Worm (Caenorhabditis elegans) whole organism, young adult: Measurements from ENCODE around the gene T14G12.12.

ENCODE experiments used
- B0336.3 ChIP-seq: fragments of 200-800 bp; sonication (Bioruptor generic); IDR thresholded peaks from 2 replicates; pipeline ENCODE4 v1.3.6; 2022; ENCODE audit warnings: missing genetic modification characterization, missing compliant biosample characterization
- F22D6.2 ChIP-seq: sonication (generic microtip); optimal IDR thresholded peaks from 2 replicates; lab custom pipeline; 2016; ENCODE audit warnings: mild to moderate bottlenecking, missing genetic modification characterization, missing compliant biosample characterization
- F52B5.7 ChIP-seq: sonication (generic microtip); optimal IDR thresholded peaks from 2 replicates; lab custom pipeline; 2016; ENCODE audit warnings: mild to moderate bottlenecking, missing genetic modification characterization, missing compliant biosample characterization
- F55B11.4 ChIP-seq: sonication (generic microtip); optimal IDR thresholded peaks from 2 replicates; lab custom pipeline; 2016; ENCODE audit warnings: missing compliant biosample characterization, missing genetic modification characterization, borderline replicate concordance; ENCODE audit not compliant: insufficient read depth
- Y53G8AR.9 ChIP-seq: fragments of 200-800 bp; sonication (Bioruptor generic); conservative IDR thresholded peaks from 2 replicates; pipeline ENCODE4 v1.3.6; 2022; ENCODE audit warnings: missing genetic modification reagents, missing genetic modification characterization, missing compliant biosample characterization
- ama-1 ChIP-seq, 3 experiments: fragments of 150-350 bp in 1 of 3; sonication (generic microtip) in 2 of 3; optimal IDR thresholded peaks; 2 replicates each; lab custom pipeline; 2014 to 2018; ENCODE audit warnings: missing biosample characterization in 2 of 3, missing genetic modification characterization in 2 of 3, missing genetic modification reagents in 2 of 3
- atf-7 ChIP-seq: sonication (generic microtip); optimal IDR thresholded peaks from 2 replicates; lab custom pipeline; 2017; ENCODE audit warnings: mild to moderate bottlenecking, missing genetic modification characterization, missing compliant biosample characterization
- athp-1 ChIP-seq: sonication (generic microtip); optimal IDR thresholded peaks from 2 replicates; lab custom pipeline; 2017; ENCODE audit warnings: mild to moderate bottlenecking, missing genetic modification characterization, missing compliant biosample characterization
- attf-5 ChIP-seq: fragments of 200-800 bp; sonication (Bioruptor generic); optimal IDR thresholded peaks from 2 replicates; lab custom pipeline; 2018; ENCODE audit warnings: mild to moderate bottlenecking, missing genetic modification characterization, missing compliant biosample characterization
- bed-1 ChIP-seq: fragments of 200-800 bp; sonication (Bioruptor generic); IDR thresholded peaks from 2 replicates; pipeline ENCODE4 v1.3.6; 2022; ENCODE audit warnings: missing genetic modification reagents, missing genetic modification characterization, missing compliant biosample characterization
- ccch-3 ChIP-seq: fragments of 200-800 bp; sonication (Bioruptor generic); optimal IDR thresholded peaks from 2 replicates; lab custom pipeline; 2018; ENCODE audit warnings: mild to moderate bottlenecking, missing genetic modification characterization, missing compliant biosample characterization
- ceh-100 ChIP-seq: fragments of 200-800 bp; sonication (Bioruptor generic); IDR thresholded peaks from 2 replicates; pipeline ENCODE4 v1.3.6; 2022; ENCODE audit warnings: missing genetic modification reagents, missing genetic modification characterization, missing compliant biosample characterization
- die-1 ChIP-seq: sonication (generic microtip); optimal IDR thresholded peaks from 2 replicates; lab custom pipeline; 2016; ENCODE audit warnings: missing genotype, mild to moderate bottlenecking, missing genetic modification characterization, missing compliant biosample characterization
- dox-1 ChIP-seq: fragments of 200-800 bp; sonication (Bioruptor generic); IDR thresholded peaks from 2 replicates; pipeline ENCODE4 v1.3.6; 2022; ENCODE audit warnings: missing genetic modification reagents, missing genetic modification characterization, missing compliant biosample characterization
- efl-1 ChIP-seq: fragments of 150-350 bp; optimal IDR thresholded peaks from 2 replicates; lab custom pipeline; 2014; ENCODE audit warnings: missing biosample characterization, missing genetic modification reagents, missing genetic modification characterization
- egl-44 ChIP-seq: fragments of 200-800 bp; sonication (Bioruptor generic); IDR thresholded peaks from 2 replicates; pipeline ENCODE4 v1.3.6; 2022; ENCODE audit warnings: missing genetic modification reagents, missing genetic modification characterization, missing compliant biosample characterization
- ekl-4 ChIP-seq: fragments of 200-800 bp; sonication (Bioruptor generic); IDR thresholded peaks from 2 replicates; pipeline ENCODE4 v1.3.6; 2022; ENCODE audit warnings: missing genetic modification reagents, missing genetic modification characterization, missing compliant biosample characterization
- let-526 ChIP-seq: fragments of 200-800 bp; sonication (Bioruptor generic); IDR thresholded peaks from 2 replicates; pipeline ENCODE4 v1.3.6; 2022; ENCODE audit warnings: missing genetic modification reagents, missing genetic modification characterization, missing compliant biosample characterization
- let-607 ChIP-seq, 2 experiments: fragments of 200-800 bp in 1 of 2; sonication (Bioruptor generic) in 1 of 2; sonication (generic microtip) in 1 of 2; optimal IDR thresholded peaks; 2 replicates each; lab custom pipeline; 2016 to 2018; ENCODE audit warnings: mild to moderate bottlenecking in 2 of 2, missing compliant biosample characterization in 2 of 2, missing genetic modification characterization in 2 of 2, moderate library complexity in 2 of 2, missing genotype in 1 of 2
- lin-26 ChIP-seq: fragments of 200-800 bp; sonication (Bioruptor generic); IDR thresholded peaks from 2 replicates; pipeline ENCODE4 v1.3.6; 2022; ENCODE audit warnings: missing genetic modification reagents, missing genetic modification characterization, missing compliant biosample characterization
- lsl-1 ChIP-seq: fragments of 200-800 bp; sonication (Bioruptor generic); optimal IDR thresholded peaks from 2 replicates; lab custom pipeline; 2018; ENCODE audit warnings: mild to moderate bottlenecking, missing genetic modification characterization, moderate library complexity, missing compliant biosample characterization
- lsy-27 ChIP-seq: sonication (generic microtip); optimal IDR thresholded peaks from 2 replicates; lab custom pipeline; 2017; ENCODE audit warnings: missing genetic modification characterization, mild to moderate bottlenecking, missing compliant biosample characterization, antibody characterized with exemption, missing genotype, borderline replicate concordance; ENCODE audit not compliant: insufficient read depth
- madf-6 ChIP-seq: fragments of 200-800 bp; sonication (Bioruptor generic); IDR thresholded peaks from 2 replicates; pipeline ENCODE4 v1.3.6; 2022; ENCODE audit warnings: missing genetic modification reagents, missing genetic modification characterization, missing compliant biosample characterization
- mel-28 ChIP-seq: sonication (generic microtip); optimal IDR thresholded peaks from 2 replicates; lab custom pipeline; 2016; ENCODE audit warnings: borderline replicate concordance, mild to moderate bottlenecking, missing genetic modification characterization, missing compliant biosample characterization
- nfya-1 ChIP-seq: sonication (generic microtip); optimal IDR thresholded peaks from 2 replicates; lab custom pipeline; 2017; ENCODE audit warnings: antibody characterized with exemption, missing compliant biosample characterization, missing genetic modification characterization, borderline replicate concordance; ENCODE audit not compliant: insufficient read depth
- nfya-2 ChIP-seq: fragments of 200-800 bp; sonication (Bioruptor generic); IDR thresholded peaks from 2 replicates; pipeline ENCODE4 v1.3.6; 2022; ENCODE audit warnings: missing genetic modification reagents, missing genetic modification characterization, missing compliant biosample characterization
- nhr-179 ChIP-seq: sonication (generic microtip); optimal IDR thresholded peaks from 2 replicates; lab custom pipeline; 2016; ENCODE audit warnings: mild to moderate bottlenecking, missing genetic modification characterization, missing compliant biosample characterization
- nhr-27 ChIP-seq: fragments of 200-800 bp; sonication (Bioruptor generic); optimal IDR thresholded peaks from 2 replicates; lab custom pipeline; 2018; ENCODE audit warnings: mild to moderate bottlenecking, missing genetic modification characterization, moderate library complexity, missing compliant biosample characterization
- rec-8 ChIP-seq, 2 experiments: sonication (generic microtip); optimal IDR thresholded peaks; 2 replicates each; lab custom pipeline; 2016; ENCODE audit warnings: mild to moderate bottlenecking in 2 of 2, missing genetic modification characterization in 2 of 2, missing genetic modification reagents in 2 of 2, missing genotype in 2 of 2, missing biosample characterization in 1 of 2, missing compliant biosample characterization in 1 of 2, moderate library complexity in 1 of 2
- rpc-1 ChIP-seq, 2 experiments: fragments of 150-350 bp in 1 of 2; sonication (generic microtip) in 1 of 2; optimal IDR thresholded peaks; 2 replicates each; lab custom pipeline; 2014 to 2018; ENCODE audit warnings: missing biosample characterization in 1 of 2, missing genetic modification characterization in 1 of 2, missing genetic modification reagents in 1 of 2, missing genotype in 1 of 2
- sdz-38 ChIP-seq: sonication (generic microtip); optimal IDR thresholded peaks from 2 replicates; lab custom pipeline; 2016; ENCODE audit warnings: missing genotype, missing genetic modification characterization, missing compliant biosample characterization
- snpc-1.3 ChIP-seq: sonication (generic microtip); optimal IDR thresholded peaks from 2 replicates; lab custom pipeline; 2017; ENCODE audit warnings: missing genetic modification characterization, mild to moderate bottlenecking, missing compliant biosample characterization, antibody characterized with exemption, moderate library complexity, missing genotype, missing genetic modification reagents; ENCODE audit not compliant: insufficient read depth
- tbx-9 ChIP-seq: sonication (generic microtip); optimal IDR thresholded peaks from 2 replicates; lab custom pipeline; 2016; ENCODE audit warnings: borderline replicate concordance, missing genetic modification characterization, inconsistent platforms, missing compliant biosample characterization
- xnd-1 ChIP-seq: sonication (generic microtip); optimal IDR thresholded peaks from 2 replicates; lab custom pipeline; 2016; ENCODE audit warnings: missing genotype, missing genetic modification reagents, missing genetic modification characterization, missing compliant biosample characterization
- zim-3 ChIP-seq: sonication (generic microtip); optimal IDR thresholded peaks from 2 replicates; lab custom pipeline; 2017; ENCODE audit warnings: mild to moderate bottlenecking, missing genetic modification characterization, moderate library complexity, missing compliant biosample characterization
- ztf-22 ChIP-seq: fragments of 200-800 bp; sonication (Bioruptor generic); optimal IDR thresholded peaks from 2 replicates; lab custom pipeline; 2018; ENCODE audit warnings: mild to moderate bottlenecking, missing genetic modification characterization, moderate library complexity, missing compliant biosample characterization
- ztf-3 ChIP-seq: fragments of 200-800 bp; sonication (Bioruptor generic); optimal IDR thresholded peaks from 2 replicates; lab custom pipeline; 2018; ENCODE audit warnings: mild to moderate bottlenecking, missing genetic modification characterization, missing compliant biosample characterization

The T14G12.12 gene

ce11 chrX:3758399-3758798 lies at the start of gene T14G12.12:
TSS of gene T14G12.12 (minus strand) at chrX:3758499.
- TF ChIP-seq F55B11.4 = no peak
- TF ChIP-seq rpc-1 (optimal IDR thresholded peaks at IDR 0.05; lab: Kevin White, UChicago) = no peak
- TF ChIP-seq rpc-1 (tag; optimal IDR thresholded peaks at IDR 0.05; lab: Kevin White, UChicago) = no peak
- no peak for TF ChIP-seq nhr-179 (tag; lab: Kevin White, UChicago)
- TF ChIP-seq ekl-4 (GFP tag; lab: Robert Waterston, UW) = no peak
- TF ChIP-seq tbx-9 (tag; lab: Kevin White, UChicago) = no peak
- no peak for TF ChIP-seq bed-1 (GFP tag; lab: Robert Waterston, UW)
- no peak for TF ChIP-seq dox-1 (GFP tag; lab: Robert Waterston, UW)
- no peak for TF ChIP-seq ama-1 (optimal IDR thresholded peaks at IDR 0.05; lab: Kevin White, UChicago)
- TF ChIP-seq ama-1 (GFP tag; optimal IDR thresholded peaks at IDR 0.05; lab: Kevin White, UChicago) = no peak
- TF ChIP-seq F52B5.7 (tag; lab: Kevin White, UChicago) = no peak
- TF ChIP-seq F22D6.2 (tag; lab: Kevin White, UChicago) = no peak
- no peak for TF ChIP-seq let-526 (GFP tag; lab: Robert Waterston, UW)
- no peak for TF ChIP-seq nhr-27
- TF ChIP-seq egl-44 = no peak
- TF ChIP-seq ztf-22 (GFP tag; lab: Kevin White, UChicago) = no peak

- TF ChIP-seq ceh-100 (GFP tag; lab: Robert Waterston, UW) (no peak), lsl-1 (GFP tag; lab: Kevin White, UChicago) (no peak), snpc-1.3 (tag; lab: Kevin White, UChicago) (no peak), sdz-38 (tag; lab: Kevin White, UChicago) (no peak), athp-1 (tag; lab: Kevin White, UChicago) (no peak), B0336.3 (GFP tag; lab: Robert Waterston, UW) (no peak), lin-26 (no peak), efl-1 (GFP tag; lab: Kevin White, UChicago) (no peak), ztf-22 (GFP tag; lab: Kevin White, UChicago) (no peak), die-1 (no peak), tbx-9 (tag; lab: Kevin White, UChicago) (no peak), mel-28 (tag; lab: Kevin White, UChicago) (no peak), lsy-27 (tag; lab: Kevin White, UChicago) (no peak), ccch-3 (no peak)
- TF ChIP-seq, all 124 proteins: peak for 0
Measured at ce11 chrX:3807166-3807565, 48.9 kb upstream of the T14G12.12 start, which contains the start of gene F35A5.1. TSS of gene F35A5.1 (plus strand) at chrX:3807466.

ce11 chrX:3804837-3805236 lies 46.5 kb upstream of the T14G12.12 start, which contains the start of gene F35A5.2:
TSS of gene F35A5.2 (plus strand) at chrX:3805137.
- no peak for TF ChIP-seq B0336.3 (GFP tag; lab: Robert Waterston, UW)
- TF ChIP-seq attf-5 (GFP tag; lab: Kevin White, UChicago) = no peak
- no peak for TF ChIP-seq sdz-38 (tag; lab: Kevin White, UChicago)
- no peak for TF ChIP-seq nfya-2 (GFP tag; lab: Robert Waterston, UW)
- no peak for TF ChIP-seq nfya-1 (tag; lab: Kevin White, UChicago)
- TF ChIP-seq rpc-1 (optimal IDR thresholded peaks at IDR 0.05; lab: Kevin White, UChicago) = no peak
- no peak for TF ChIP-seq rpc-1 (tag; optimal IDR thresholded peaks at IDR 0.05; lab: Kevin White, UChicago)
- no peak for TF ChIP-seq athp-1 (tag; lab: Kevin White, UChicago)
- TF ChIP-seq ama-1 (optimal IDR thresholded peaks at IDR 0.05; lab: Kevin White, UChicago) = no peak
- TF ChIP-seq ama-1 (GFP tag; optimal IDR thresholded peaks at IDR 0.05; lab: Kevin White, UChicago) = no peak
- no peak for TF ChIP-seq xnd-1
- no peak for TF ChIP-seq zim-3 (tag; lab: Kevin White, UChicago)
- no peak for TF ChIP-seq madf-6 (GFP tag; lab: Robert Waterston, UW)
- TF ChIP-seq ztf-3 (GFP tag; lab: Kevin White, UChicago) = no peak
- no peak for TF ChIP-seq Y53G8AR.9 (GFP tag; lab: Robert Waterston, UW)
- no peak for TF ChIP-seq let-607 (tag; optimal IDR thresholded peaks at IDR 0.05; lab: Kevin White, UChicago)
- no peak for TF ChIP-seq rec-8 (tag; optimal IDR thresholded peaks at IDR 0.05; lab: Kevin White, UChicago)
- no peak for TF ChIP-seq atf-7 (tag; lab: Kevin White, UChicago)
- TF ChIP-seq dox-1 (GFP tag; lab: Robert Waterston, UW) = no peak
- TF ChIP-seq, all 124 proteins: peak for 0
